Worm (Caenorhabditis elegans) whole organism, young adult: ENCODE measurements around the gene znf-782.

Experiments used
- B0019.2 ChIP-seq: fragments of 200-800 bp; sonication (Bioruptor generic); conservative IDR thresholded peaks from 2 replicates; pipeline ENCODE4 v1.3.6; 2022; ENCODE audit warnings: missing genetic modification reagents, missing genetic modification characterization, missing compliant biosample characterization
- B0336.3 ChIP-seq: fragments of 200-800 bp; sonication (Bioruptor generic); IDR thresholded peaks from 2 replicates; pipeline ENCODE4 v1.3.6; 2022; ENCODE audit warnings: missing genetic modification characterization, missing compliant biosample characterization
- C06A6.2 ChIP-seq: fragments of 200-800 bp; sonication (Bioruptor generic); conservative IDR thresholded peaks from 2 replicates; pipeline ENCODE4 v1.3.6; 2022; ENCODE audit warnings: missing genetic modification characterization, missing compliant biosample characterization
- F10E7.11 ChIP-seq: sonication (generic microtip); optimal IDR thresholded peaks from 2 replicates; lab custom pipeline; 2017; ENCODE audit warnings: mild to moderate bottlenecking, missing genetic modification characterization, moderate library complexity, missing compliant biosample characterization
- F23B12.7 ChIP-seq: sonication (generic microtip); optimal IDR thresholded peaks from 2 replicates; lab custom pipeline; 2017; ENCODE audit warnings: missing genetic modification characterization, mild to moderate bottlenecking, missing compliant biosample characterization, antibody characterized with exemption, moderate library complexity; ENCODE audit not compliant: insufficient read depth
- F33H1.4 ChIP-seq: fragments of 200-800 bp; sonication (Bioruptor generic); IDR thresholded peaks from 2 replicates; pipeline ENCODE4 v1.3.6; 2022; ENCODE audit warnings: missing genetic modification reagents, missing genetic modification characterization, missing compliant biosample characterization
- F39B2.1 ChIP-seq: fragments of 200-800 bp; sonication (Bioruptor generic); IDR thresholded peaks from 2 replicates; pipeline ENCODE4 v1.3.6; 2022; ENCODE audit warnings: missing genetic modification reagents, missing genetic modification characterization, missing compliant biosample characterization
- F49E8.2 ChIP-seq: sonication (generic microtip); optimal IDR thresholded peaks from 3 replicates; lab custom pipeline; 2017; ENCODE audit warnings: missing genetic modification characterization, mild to moderate bottlenecking, missing compliant biosample characterization, antibody characterized with exemption, moderate library complexity; ENCODE audit not compliant: insufficient read depth
- F55B11.4 ChIP-seq: sonication (generic microtip); optimal IDR thresholded peaks from 2 replicates; lab custom pipeline; 2016; ENCODE audit warnings: missing compliant biosample characterization, missing genetic modification characterization, borderline replicate concordance; ENCODE audit not compliant: insufficient read depth
- K11D2.4 ChIP-seq: fragments of 200-800 bp; sonication (Bioruptor generic); IDR thresholded peaks from 2 replicates; pipeline ENCODE4 v1.3.6; 2022; ENCODE audit warnings: missing genetic modification reagents, missing genetic modification characterization, missing compliant biosample characterization
- K12H6.12 ChIP-seq: fragments of 200-800 bp; sonication (Bioruptor generic); optimal IDR thresholded peaks from 2 replicates; lab custom pipeline; 2018; ENCODE audit warnings: mild to moderate bottlenecking, missing genetic modification characterization, missing compliant biosample characterization
- Y67H2A.10 ChIP-seq: fragments of 200-800 bp; sonication (Bioruptor generic); conservative IDR thresholded peaks from 2 replicates; pipeline ENCODE4 v1.3.6; 2022; ENCODE audit warnings: missing genetic modification reagents, missing genetic modification characterization, missing compliant biosample characterization
- aptf-2 ChIP-seq: fragments of 200-800 bp; sonication (Bioruptor generic); conservative IDR thresholded peaks from 2 replicates; pipeline ENCODE4 v1.3.6; 2022; ENCODE audit warnings: missing genetic modification reagents, missing genetic modification characterization, missing compliant biosample characterization
- atf-7 ChIP-seq: sonication (generic microtip); optimal IDR thresholded peaks from 2 replicates; lab custom pipeline; 2017; ENCODE audit warnings: mild to moderate bottlenecking, missing genetic modification characterization, missing compliant biosample characterization
- bed-2 ChIP-seq: fragments of 200-800 bp; sonication (Bioruptor generic); IDR thresholded peaks from 2 replicates; pipeline ENCODE4 v1.3.6; 2022; ENCODE audit warnings: missing genetic modification reagents, missing genetic modification characterization, missing compliant biosample characterization
- cebp-1 ChIP-seq, 2 experiments: fragments of 200-800 bp in 1 of 2; sonication (Bioruptor generic) in 1 of 2; sonication (generic microtip) in 1 of 2; IDR thresholded peaks in 1 of 2; optimal IDR thresholded peaks in 1 of 2; 2 replicates each; pipeline versions ENCODE4 v1.3.6 to Lab custom; 2017 to 2022; ENCODE audit warnings: missing compliant biosample characterization in 2 of 2, missing genetic modification characterization in 2 of 2, mild to moderate bottlenecking in 1 of 2, missing genetic modification reagents in 1 of 2, moderate library complexity in 1 of 2
- ceh-100 ChIP-seq: fragments of 200-800 bp; sonication (Bioruptor generic); IDR thresholded peaks from 2 replicates; pipeline ENCODE4 v1.3.6; 2022; ENCODE audit warnings: missing genetic modification reagents, missing genetic modification characterization, missing compliant biosample characterization
- ceh-27 ChIP-seq: fragments of 200-800 bp; sonication (Bioruptor generic); optimal IDR thresholded peaks from 2 replicates; lab custom pipeline; 2018; ENCODE audit warnings: mild to moderate bottlenecking, missing genetic modification characterization, moderate library complexity, missing compliant biosample characterization
- ceh-91 ChIP-seq: fragments of 200-800 bp; sonication (Bioruptor generic); IDR thresholded peaks from 2 replicates; pipeline ENCODE4 v1.3.6; 2022; ENCODE audit warnings: missing genetic modification reagents, missing genetic modification characterization, missing compliant biosample characterization
- efl-1 ChIP-seq: fragments of 150-350 bp; optimal IDR thresholded peaks from 2 replicates; lab custom pipeline; 2014; ENCODE audit warnings: missing biosample characterization, missing genetic modification reagents, missing genetic modification characterization
- hmg-1.2 ChIP-seq: fragments of 200-800 bp; sonication (Bioruptor generic); IDR thresholded peaks from 2 replicates; pipeline ENCODE4 v1.3.6; 2022; ENCODE audit warnings: missing genetic modification reagents, missing genetic modification characterization, missing compliant biosample characterization
- hrde-1 ChIP-seq: sonication (generic microtip); optimal IDR thresholded peaks from 2 replicates; lab custom pipeline; 2016; ENCODE audit warnings: missing genetic modification characterization, mild to moderate bottlenecking, missing compliant biosample characterization, moderate library complexity, missing genotype, missing genetic modification reagents, borderline replicate concordance
- hsf-1 ChIP-seq: fragments of 200-800 bp; sonication (Bioruptor generic); IDR thresholded peaks from 2 replicates; pipeline ENCODE4 v1.3.6; 2022; ENCODE audit warnings: missing genetic modification reagents, missing genetic modification characterization, missing compliant biosample characterization
- lin-54 ChIP-seq: fragments of 200-800 bp; sonication (Bioruptor generic); optimal IDR thresholded peaks from 2 replicates; lab custom pipeline; 2018; ENCODE audit warnings: mild to moderate bottlenecking, missing genetic modification characterization, missing compliant biosample characterization
- lir-1 ChIP-seq: fragments of 200-800 bp; sonication (Bioruptor generic); conservative IDR thresholded peaks from 2 replicates; pipeline ENCODE4 v1.3.6; 2022; ENCODE audit warnings: missing genetic modification reagents, missing genetic modification characterization, missing compliant biosample characterization
- lsl-1 ChIP-seq: fragments of 200-800 bp; sonication (Bioruptor generic); optimal IDR thresholded peaks from 2 replicates; lab custom pipeline; 2018; ENCODE audit warnings: mild to moderate bottlenecking, missing genetic modification characterization, moderate library complexity, missing compliant biosample characterization
- madf-6 ChIP-seq: fragments of 200-800 bp; sonication (Bioruptor generic); IDR thresholded peaks from 2 replicates; pipeline ENCODE4 v1.3.6; 2022; ENCODE audit warnings: missing genetic modification reagents, missing genetic modification characterization, missing compliant biosample characterization
- madf-8 ChIP-seq: fragments of 200-800 bp; sonication (Bioruptor generic); conservative IDR thresholded peaks from 2 replicates; pipeline ENCODE4 v1.3.6; 2022; ENCODE audit warnings: missing genetic modification reagents, missing genetic modification characterization, missing compliant biosample characterization
- mes-4 ChIP-seq: sonication (generic microtip); optimal IDR thresholded peaks from 2 replicates; lab custom pipeline; 2016; ENCODE audit warnings: missing genotype, missing genetic modification characterization, missing compliant biosample characterization
- nfyb-1 ChIP-seq: fragments of 200-800 bp; sonication (Bioruptor generic); IDR thresholded peaks from 2 replicates; pipeline ENCODE4 v1.3.6; 2022; ENCODE audit warnings: missing genetic modification reagents, missing genetic modification characterization, missing compliant biosample characterization
- pbrm-1 ChIP-seq: fragments of 200-800 bp; sonication (Bioruptor generic); IDR thresholded peaks from 2 replicates; pipeline ENCODE4 v1.3.6; 2022; ENCODE audit warnings: missing genetic modification reagents, missing genetic modification characterization, missing compliant biosample characterization
- sdz-38 ChIP-seq: sonication (generic microtip); optimal IDR thresholded peaks from 2 replicates; lab custom pipeline; 2016; ENCODE audit warnings: missing genotype, missing genetic modification characterization, missing compliant biosample characterization
- sea-2 ChIP-seq: fragments of 200-800 bp; sonication (Bioruptor generic); IDR thresholded peaks from 2 replicates; pipeline ENCODE4 v1.3.6; 2022; ENCODE audit warnings: missing genetic modification characterization, missing compliant biosample characterization
- snpc-1.1 ChIP-seq: sonication (generic microtip); optimal IDR thresholded peaks from 2 replicates; lab custom pipeline; 2017; ENCODE audit warnings: missing genetic modification characterization, mild to moderate bottlenecking, missing compliant biosample characterization, antibody characterized with exemption, moderate library complexity, missing genotype, missing genetic modification reagents; ENCODE audit not compliant: insufficient read depth
- snpc-1.3 ChIP-seq: sonication (generic microtip); optimal IDR thresholded peaks from 2 replicates; lab custom pipeline; 2017; ENCODE audit warnings: missing genetic modification characterization, mild to moderate bottlenecking, missing compliant biosample characterization, antibody characterized with exemption, moderate library complexity, missing genotype, missing genetic modification reagents; ENCODE audit not compliant: insufficient read depth
- snpc-3.4 ChIP-seq: sonication (generic microtip); optimal IDR thresholded peaks from 2 replicates; lab custom pipeline; 2017; ENCODE audit warnings: missing genetic modification characterization, mild to moderate bottlenecking, missing compliant biosample characterization, antibody characterized with exemption, moderate library complexity, missing genotype, missing genetic modification reagents
- snpc-4 ChIP-seq, 5 experiments: fragments of 150-350 bp in 1 of 5; sonication (generic microtip) in 4 of 5; optimal IDR thresholded peaks; 2 replicates each; lab custom pipeline; 2014 to 2018; ENCODE audit warnings: missing genetic modification characterization in 5 of 5, missing biosample characterization in 3 of 5, antibody characterized with exemption in 2 of 5, mild to moderate bottlenecking in 2 of 5, missing compliant biosample characterization in 2 of 5, missing genotype in 2 of 5, moderate library complexity in 2 of 5, missing genetic modification reagents in 1 of 5
- sptf-2 ChIP-seq: fragments of 200-800 bp; sonication (Bioruptor generic); optimal IDR thresholded peaks from 2 replicates; lab custom pipeline; 2018; ENCODE audit warnings: mild to moderate bottlenecking, missing genetic modification characterization, missing compliant biosample characterization
- tbp1 ChIP-seq: fragments of 200-800 bp; sonication (Bioruptor generic); optimal IDR thresholded peaks from 2 replicates; lab custom pipeline; 2018; ENCODE audit warnings: mild to moderate bottlenecking, missing genetic modification characterization, missing compliant biosample characterization
- tlf-1 ChIP-seq: fragments of 200-800 bp; sonication (Bioruptor generic); optimal IDR thresholded peaks from 2 replicates; lab custom pipeline; 2018; ENCODE audit warnings: mild to moderate bottlenecking, missing genetic modification characterization, missing compliant biosample characterization
- unc-130 ChIP-seq: sonication (generic microtip); optimal IDR thresholded peaks from 2 replicates; lab custom pipeline; 2016; ENCODE audit warnings: missing genetic modification reagents, missing genetic modification characterization, missing compliant biosample characterization
- xnd-1 ChIP-seq: sonication (generic microtip); optimal IDR thresholded peaks from 2 replicates; lab custom pipeline; 2016; ENCODE audit warnings: missing genotype, missing genetic modification reagents, missing genetic modification characterization, missing compliant biosample characterization
- zfh-2 ChIP-seq: fragments of 200-800 bp; sonication (Bioruptor generic); conservative IDR thresholded peaks from 2 replicates; pipeline ENCODE4 v1.3.6; 2022; ENCODE audit warnings: missing genetic modification reagents, missing genetic modification characterization, missing compliant biosample characterization
- zim-3 ChIP-seq: sonication (generic microtip); optimal IDR thresholded peaks from 2 replicates; lab custom pipeline; 2017; ENCODE audit warnings: mild to moderate bottlenecking, missing genetic modification characterization, moderate library complexity, missing compliant biosample characterization
- ztf-26 ChIP-seq: sonication (generic microtip); optimal IDR thresholded peaks from 2 replicates; lab custom pipeline; 2017; ENCODE audit warnings: missing genetic modification characterization, missing compliant biosample characterization

The znf-782 gene

DNA sequence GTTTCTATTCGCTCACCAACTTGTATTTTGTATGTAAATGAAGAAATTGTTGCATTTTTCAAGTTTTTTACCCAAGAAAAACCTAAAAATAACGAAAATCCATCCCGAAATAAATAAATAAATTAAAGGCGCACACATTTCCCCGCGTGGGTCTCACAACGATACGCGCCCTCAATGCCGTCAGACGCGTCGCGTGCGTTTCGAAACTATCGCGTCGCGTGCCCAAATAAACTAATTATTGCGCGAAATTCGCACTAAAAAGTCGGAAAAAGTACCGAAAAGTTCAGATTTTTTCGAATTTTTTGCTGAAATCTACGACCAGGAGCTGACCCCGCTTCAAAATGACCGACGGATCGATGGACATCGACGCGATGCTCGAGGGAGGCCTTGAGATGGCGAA is 54.9 kb downstream of the znf-782 start, which contains the start of gene rbm-39 (continued):
- peak; percentile 80 for TF ChIP-seq madf-6 (GFP tag; lab: Robert Waterston, UW)
- TF ChIP-seq ceh-100: peak; percentile 71
- peak; percentile 84 for TF ChIP-seq nfyb-1 (GFP tag; lab: Robert Waterston, UW)
- TF ChIP-seq F39B2.1: no peak
- TF ChIP-seq F10E7.11 (tag; lab: Kevin White, UChicago): no peak
- 0 out of 2 replicates have a peak, but pooled peaks have one; percentile 18 for TF ChIP-seq zfh-2 (GFP tag; lab: Robert Waterston, UW)
- TF ChIP-seq Y67H2A.10 (GFP tag; lab: Robert Waterston, UW): peak; percentile 79
- TF ChIP-seq sea-2: no peak
- TF ChIP-seq efl-1 (GFP tag; lab: Kevin White, UChicago): peak; percentile 64
- peak; percentile 61 for TF ChIP-seq xnd-1
- TF ChIP-seq madf-8 (GFP tag; lab: Robert Waterston, UW): peak; percentile 23; the same call in 1 of the 2 replicates
- TF ChIP-seq K11D2.4: 0 out of 2 replicates have a peak, but pooled peaks have one; percentile 49
- TF ChIP-seq B0336.3 (GFP tag; lab: Robert Waterston, UW): peak; percentile 85
- peak; percentile 75 for TF ChIP-seq pbrm-1 (GFP tag; lab: Robert Waterston, UW)
- no peak for TF ChIP-seq sdz-38 (tag; lab: Kevin White, UChicago)
- TF ChIP-seq ztf-26 (tag; lab: Kevin White, UChicago): peak; percentile 30
- TF ChIP-seq lir-1 (GFP tag; lab: Robert Waterston, UW): peak; percentile 69; the same call in 1 of the 2 replicates
- peak; percentile 78 for TF ChIP-seq lsl-1 (GFP tag; lab: Kevin White, UChicago)
- TF ChIP-seq hmg-1.2 (GFP tag; lab: Robert Waterston, UW): peak; percentile 71
- peak; percentile 76 for TF ChIP-seq lin-54 (GFP tag; lab: Kevin White, UChicago)
- no peak for TF ChIP-seq aptf-2 (GFP tag; lab: Robert Waterston, UW)
- TF ChIP-seq mes-4: no peak
- TF ChIP-seq F23B12.7: peak; percentile 79
- TF ChIP-seq K12H6.12: peak; percentile 75
- TF ChIP-seq tlf-1 (GFP tag; lab: Kevin White, UChicago): peak; percentile 73
- TF ChIP-seq unc-130 (GFP tag; lab: Kevin White, UChicago): peak; percentile 6
- no peak for TF ChIP-seq F55B11.4 (tag; lab: Kevin White, UChicago)
- no peak for TF ChIP-seq snpc-4 (GFP tag; optimal IDR thresholded peaks at IDR 0.05; lab: Kevin White, UChicago)
- peak; percentile 58 to 69 (median 62) for TF ChIP-seq snpc-4 (tag; optimal IDR thresholded peaks at IDR 0.05; lab: Kevin White, UChicago)
- TF ChIP-seq cebp-1 (GFP tag; IDR thresholded peaks at IDR 0.05; lab: Robert Waterston, UW): peak; percentile 64; the same call in 1 of the 2 replicates
- peak; percentile 92 for TF ChIP-seq cebp-1 (tag; optimal IDR thresholded peaks at IDR 0.05; lab: Kevin White, UChicago)
- peak; percentile 22 for TF ChIP-seq hrde-1
- TF ChIP-seq F49E8.2 (tag; lab: Kevin White, UChicago): peak; percentile 31
- TF ChIP-seq F33H1.4 (GFP tag; lab: Robert Waterston, UW): peak; percentile 98
- peak; percentile 77 for TF ChIP-seq snpc-3.4 (tag; lab: Kevin White, UChicago)
- TF ChIP-seq B0019.2 (GFP tag; lab: Robert Waterston, UW): peak; percentile 58; the same call in 1 of the 2 replicates
- TF ChIP-seq snpc-1.3 (tag; lab: Kevin White, UChicago): peak; percentile 63
- no peak for TF ChIP-seq sptf-2 (GFP tag; lab: Kevin White, UChicago)
- peak; percentile 50 for TF ChIP-seq snpc-1.1 (tag; lab: Kevin White, UChicago)
- TF ChIP-seq bed-2 (GFP tag; lab: Robert Waterston, UW): no peak
- TF ChIP-seq zim-3 (tag; lab: Kevin White, UChicago): no peak
- TF ChIP-seq ceh-27: peak; percentile 36
- TF ChIP-seq C06A6.2: 0 out of 2 replicates have a peak, but pooled peaks have one; percentile 29
- peak; percentile 71 for TF ChIP-seq ceh-91 (GFP tag; lab: Robert Waterston, UW)
- peak; percentile 33; the same call in 1 of the 2 replicates for TF ChIP-seq hsf-1 (GFP tag; lab: Robert Waterston, UW)
- TF ChIP-seq atf-7 (tag; lab: Kevin White, UChicago): no peak
- peak; percentile 60 for TF ChIP-seq tbp1 (GFP tag; lab: Kevin White, UChicago)
